Worm (Caenorhabditis elegans): ENCODE measurements around the gene dod-19.

Gene dod-19

DNA sequence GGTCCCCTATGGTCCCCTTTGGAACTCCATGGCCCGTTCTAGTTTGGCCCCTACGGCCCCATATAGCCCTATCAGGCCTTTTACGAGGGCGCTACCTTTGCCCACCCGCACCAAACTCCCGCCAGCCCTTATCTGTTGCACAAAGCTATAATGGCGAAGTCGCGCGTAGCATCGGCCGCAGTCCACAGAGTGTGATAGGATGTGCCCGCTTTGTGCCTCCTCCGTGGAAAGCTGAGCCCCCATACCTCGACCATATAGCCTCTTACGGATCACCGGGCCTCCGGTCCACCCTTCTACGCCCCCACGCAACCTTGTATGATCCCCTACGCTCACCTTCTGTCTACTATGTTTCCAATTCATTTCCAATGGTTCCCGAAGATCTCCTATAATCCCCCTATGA is 32.4 kb upstream of the dod-19 start:
- TF ChIP-seq set-16 (GFP tag; IDR thresholded peaks at IDR 0.05): peak; percentile 58
- no peak for TF ChIP-seq arid-1 (GFP tag; conservative IDR thresholded peaks at IDR 0.05)
- 0 out of 2 replicates have a peak, but pooled peaks have one; percentile 9 for TF ChIP-seq F44E2.7 (GFP tag; IDR thresholded peaks at IDR 0.05)
- TF ChIP-seq nhr-77 (tag; optimal IDR thresholded peaks at IDR 0.05): no peak
- peak in 1 of 2 experiments; percentile 27 for TF ChIP-seq unc-62 (GFP tag; optimal IDR thresholded peaks at IDR 0.05 in 1 of 2)
- no peak for TF ChIP-seq unc-62 (tag; optimal IDR thresholded peaks at IDR 0.05)

DNA sequence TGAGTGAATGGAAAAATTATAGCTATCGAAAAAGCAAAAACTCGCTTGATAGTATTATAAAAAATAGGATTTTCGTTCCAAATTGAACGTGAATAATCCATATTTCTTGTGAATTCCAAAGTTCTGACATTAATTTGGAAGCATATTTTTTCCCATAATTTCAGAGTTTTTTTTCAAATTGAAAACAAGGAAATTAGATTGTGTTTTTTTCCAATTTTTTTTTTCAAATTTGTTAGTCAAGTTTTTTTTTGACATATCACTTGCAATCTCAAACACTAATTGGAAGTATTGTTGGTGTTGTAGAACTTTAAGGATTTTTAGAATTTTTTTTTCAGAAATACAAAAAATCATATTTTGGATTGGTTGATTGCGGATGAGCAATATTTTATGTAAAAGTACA is 32.0 kb upstream of the dod-19 start, which contains the start of gene srh-34:
Gene srh-34, minus strand, starts transcription at position 101 of the 400 bp plus-strand sequence.
- TF ChIP-seq sdz-12 (GFP tag; optimal IDR thresholded peaks at IDR 0.05): no peak
- TF ChIP-seq lin-15B (tag; optimal IDR thresholded peaks at IDR 0.05): no peak
- no peak for TF ChIP-seq mxl-3 (GFP tag; optimal IDR thresholded peaks at IDR 0.05)
- no peak for TF ChIP-seq ceh-62 (tag; optimal IDR thresholded peaks at IDR 0.05)
- TF ChIP-seq nhr-42 (GFP tag; IDR thresholded peaks at IDR 0.05): no peak
- TF ChIP-seq mdl-1 (tag; optimal IDR thresholded peaks at IDR 0.05): no peak
- no peak for TF ChIP-seq tra-1 (GFP tag; IDR thresholded peaks at IDR 0.05)
- no peak for TF ChIP-seq vab-7 (GFP tag; IDR thresholded peaks at IDR 0.05)
- TF ChIP-seq lin-38 (GFP tag; IDR thresholded peaks at IDR 0.05): no peak
- no peak for TF ChIP-seq nhr-10 (tag; optimal IDR thresholded peaks at IDR 0.05)
- TF ChIP-seq spr-3 (GFP tag; optimal IDR thresholded peaks at IDR 0.05): no peak
- TF ChIP-seq ZK546.5 (tag; optimal IDR thresholded peaks at IDR 0.05): no peak
- TF ChIP-seq nhr-6 (tag; optimal IDR thresholded peaks at IDR 0.05): no peak
- TF ChIP-seq hmg-1.1 (GFP tag; IDR thresholded peaks at IDR 0.05): no peak
- TF ChIP-seq ceh-44 (GFP tag; IDR thresholded peaks at IDR 0.05): no peak
- no peak for TF ChIP-seq saeg-2 (GFP tag; IDR thresholded peaks at IDR 0.05)
- TF ChIP-seq T20F7.1 (GFP tag; optimal IDR thresholded peaks at IDR 0.05): no peak
- TF ChIP-seq ztf-11 (tag; optimal IDR thresholded peaks at IDR 0.05): no peak

- TF ChIP-seq ZK546.5 (tag; optimal IDR thresholded peaks at IDR 0.05) (no peak), spr-3 (GFP tag; optimal IDR thresholded peaks at IDR 0.05) (no peak), tra-1 (GFP tag; IDR thresholded peaks at IDR 0.05) (no peak), hif-1 (tag; optimal IDR thresholded peaks at IDR 0.05) (no peak), cey-2 (tag; optimal IDR thresholded peaks at IDR 0.05; ENCODE audit: borderline replicate concordance, insufficient read depth) (no peak), pqm-1 (tag; optimal IDR thresholded peaks at IDR 0.05) (no peak), nhr-10 (tag; optimal IDR thresholded peaks at IDR 0.05) (no peak), egl-43 (GFP tag; IDR thresholded peaks at IDR 0.05) (no peak)
Measured at ce11 chrV:443193-443592, 28.6 kb upstream of the dod-19 start, which contains the start of gene srh-33. TSS of gene srh-33 (minus strand) at chrV:443293.

- TF ChIP-seq lin-29 (GFP tag; IDR thresholded peaks at IDR 0.05) (no peak), aha-1 (tag) (peak; percentile 13)
Measured at ce11 chrV:440923-441322, 26.4 kb upstream of the dod-19 start, which contains the start of gene B0554.7. TSS of gene B0554.7 (minus strand) at chrV:441023.

- TF ChIP-seq mdt-29 (GFP tag; IDR thresholded peaks at IDR 0.05) (no peak), fkh-10 (GFP tag; optimal IDR thresholded peaks at IDR 0.05) (no peak), nhr-11 (tag; optimal IDR thresholded peaks at IDR 0.05) (no peak), ZK546.5 (tag; optimal IDR thresholded peaks at IDR 0.05) (no peak), sdz-12 (GFP tag; optimal IDR thresholded peaks at IDR 0.05) (no peak), nhr-48 (tag; optimal IDR thresholded peaks at IDR 0.05) (no peak), lsy-2 (tag; optimal IDR thresholded peaks at IDR 0.05) (no peak), gei-8 (GFP tag; optimal IDR thresholded peaks at IDR 0.05) (no peak), jun-1 (tag; optimal IDR thresholded peaks at IDR 0.05) (no peak), aha-1 (tag) (peak; percentile 92), ZK337.2 (GFP tag; IDR thresholded peaks at IDR 0.05) (no peak), madf-5 (GFP tag; IDR thresholded peaks at IDR 0.05) (no peak), Y48G9A.11 (GFP tag; IDR thresholded peaks at IDR 0.05) (no peak), unc-62 (GFP tag; optimal IDR thresholded peaks at IDR 0.05 in 1 of 2) (peak in 1 of 2 experiments; percentile 90), unc-62 (tag; optimal IDR thresholded peaks at IDR 0.05) (no peak), daf-8 (GFP tag; IDR thresholded peaks at IDR 0.05) (no peak), dmd-6 (GFP tag; IDR thresholded peaks at IDR 0.05) (no peak)
Measured at ce11 chrV:439183-439749, 24.7 kb upstream of the dod-19 start.

Measured in whole organism, L4 larva.